Fruit fly (Drosophila melanogaster): Measurements from ENCODE around the gene CG10063.
A peak's percentile ranks its signal among the peaks of the same experiment; 100 is the strongest.

CG10063 gene

DNA sequence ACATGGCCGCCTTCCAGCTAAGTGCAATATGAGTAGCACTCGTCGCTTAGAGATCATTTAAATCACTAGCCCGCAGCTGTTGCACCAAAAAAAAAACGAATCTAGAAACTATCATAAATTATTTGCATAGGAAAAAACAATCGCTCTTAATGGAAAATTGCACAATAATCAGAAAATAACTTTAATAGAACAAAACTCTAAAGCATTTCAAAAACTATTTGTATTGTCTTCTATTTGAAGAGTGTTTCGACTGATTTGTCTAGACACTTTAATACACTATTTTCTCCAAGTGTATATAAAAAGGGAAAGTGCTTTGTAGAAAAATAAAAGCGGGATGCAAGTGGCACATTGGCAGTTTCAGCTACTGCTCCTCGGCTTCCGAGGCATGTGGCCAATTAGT, 34.2 kb upstream of the CG10063 start:
- TF ChIP-seq CG14655 (GFP tag; optimal IDR thresholded peaks at IDR 0.05) (peak; percentile 19), fd96Ca (GFP tag; IDR thresholded peaks at IDR 0.05) (no peak)

DNA sequence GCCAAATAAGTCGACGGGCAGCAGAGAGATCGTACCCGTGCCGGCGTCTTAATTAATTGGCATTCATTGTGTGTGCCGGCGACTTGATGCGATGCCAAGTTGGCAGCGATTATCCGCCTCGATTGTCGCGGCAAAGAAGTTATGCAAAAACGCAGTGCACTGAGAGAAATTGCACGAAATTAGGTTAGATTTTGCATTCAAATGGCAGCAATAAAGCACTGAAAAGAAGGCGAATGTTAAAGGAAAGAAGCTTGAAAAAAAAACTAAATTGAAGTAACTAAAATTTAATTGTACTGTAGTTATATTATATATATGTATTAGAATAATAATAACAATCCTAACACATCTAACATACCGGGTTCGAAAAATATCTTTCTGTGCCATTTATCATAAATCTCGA, 30.9 kb upstream of the CG10063 start:
- TF ChIP-seq EcR (GFP tag; optimal IDR thresholded peaks at IDR 0.05) (no peak), CG10348 (GFP tag; IDR thresholded peaks at IDR 0.05) (no peak), fd96Ca (GFP tag; IDR thresholded peaks at IDR 0.05) (no peak), CG32121 (GFP tag; IDR thresholded peaks at IDR 0.05) (peak; percentile 35; the same call in 1 of the 2 replicates), CG9948 (tag; optimal IDR thresholded peaks at IDR 0.05) (no peak), CG14655 (GFP tag; optimal IDR thresholded peaks at IDR 0.05) (peak; percentile 35), CG8301 (tag; optimal IDR thresholded peaks at IDR 0.05) (no peak), rn (GFP tag; IDR thresholded peaks at IDR 0.05) (peak; percentile 64; the same call in 1 of the 2 replicates), CG13204 (GFP tag; optimal IDR thresholded peaks at IDR 0.05) (no peak)

DNA sequence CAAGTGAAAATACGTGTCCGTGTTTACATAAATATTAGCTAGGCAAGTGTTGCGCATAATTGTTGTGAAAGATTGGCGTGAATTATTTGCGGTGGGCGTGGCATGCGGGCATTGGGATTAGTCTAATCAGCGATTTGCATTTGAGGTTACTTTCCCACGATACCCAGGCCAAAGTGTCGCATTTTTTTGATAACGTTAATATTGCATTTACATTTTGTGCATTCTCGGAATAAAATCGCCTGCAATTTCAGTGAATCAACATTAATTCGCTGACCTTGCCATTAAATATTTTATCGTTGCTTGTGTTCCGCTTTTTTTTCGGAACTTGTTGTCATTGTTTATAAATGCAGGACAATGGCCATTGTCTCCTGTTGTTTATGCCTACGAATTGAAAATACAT, 30.1 kb upstream of the CG10063 start:
- TF ChIP-seq CG9948 (tag; optimal IDR thresholded peaks at IDR 0.05) (no peak), CG10348 (GFP tag; IDR thresholded peaks at IDR 0.05) (no peak), rn (GFP tag; IDR thresholded peaks at IDR 0.05) (no peak), Snoo (tag; optimal IDR thresholded peaks at IDR 0.05) (no peak), CG8301 (tag; optimal IDR thresholded peaks at IDR 0.05) (no peak), Ets98B (GFP tag; IDR thresholded peaks at IDR 0.05) (no peak)

dm6 chr3L:7001855-7002254, 29.6 kb upstream of the CG10063 start:
- TF ChIP-seq Ets98B (GFP tag; IDR thresholded peaks at IDR 0.05) (no peak), Pif1B (GFP tag; optimal IDR thresholded peaks at IDR 0.05) (no peak), CG32121 (GFP tag; IDR thresholded peaks at IDR 0.05) (peak; percentile 70), CG9948 (tag; optimal IDR thresholded peaks at IDR 0.05) (no peak), D1 (tag; optimal IDR thresholded peaks at IDR 0.05) (no peak), CG15710 (tag; optimal IDR thresholded peaks at IDR 0.05) (no peak), CG8159 (tag; optimal IDR thresholded peaks at IDR 0.05) (peak; percentile 20), CG10348 (GFP tag; IDR thresholded peaks at IDR 0.05) (no peak), CG34367 (tag; optimal IDR thresholded peaks at IDR 0.05) (no peak), EcR (GFP tag; optimal IDR thresholded peaks at IDR 0.05) (no peak), CG12605 (GFP tag; IDR thresholded peaks at IDR 0.05) (0 out of 2 replicates have a peak, but pooled peaks have one; percentile 10)

dm6 chr3L:6999993-7000392, 27.7 kb upstream of the CG10063 start:
- TF ChIP-seq CG8301 (tag; optimal IDR thresholded peaks at IDR 0.05) (no peak), D1 (tag; optimal IDR thresholded peaks at IDR 0.05) (no peak), CG9948 (tag; optimal IDR thresholded peaks at IDR 0.05) (no peak), CG32121 (GFP tag; IDR thresholded peaks at IDR 0.05) (no peak), EcR (GFP tag; optimal IDR thresholded peaks at IDR 0.05) (no peak), fd96Ca (GFP tag; IDR thresholded peaks at IDR 0.05) (no peak), CG8159 (tag; optimal IDR thresholded peaks at IDR 0.05) (no peak), CG15710 (tag; optimal IDR thresholded peaks at IDR 0.05) (no peak), Pif1A (GFP tag; optimal IDR thresholded peaks at IDR 0.05) (no peak), Pif1B (GFP tag; optimal IDR thresholded peaks at IDR 0.05) (no peak), CG10348 (GFP tag; IDR thresholded peaks at IDR 0.05) (no peak), CG34367 (tag; optimal IDR thresholded peaks at IDR 0.05) (no peak), CG17806 (tag; optimal IDR thresholded peaks at IDR 0.05) (no peak), rn (GFP tag; IDR thresholded peaks at IDR 0.05) (no peak), CG14655 (GFP tag; optimal IDR thresholded peaks at IDR 0.05) (no peak), Ets98B (GFP tag; IDR thresholded peaks at IDR 0.05) (no peak)

DNA sequence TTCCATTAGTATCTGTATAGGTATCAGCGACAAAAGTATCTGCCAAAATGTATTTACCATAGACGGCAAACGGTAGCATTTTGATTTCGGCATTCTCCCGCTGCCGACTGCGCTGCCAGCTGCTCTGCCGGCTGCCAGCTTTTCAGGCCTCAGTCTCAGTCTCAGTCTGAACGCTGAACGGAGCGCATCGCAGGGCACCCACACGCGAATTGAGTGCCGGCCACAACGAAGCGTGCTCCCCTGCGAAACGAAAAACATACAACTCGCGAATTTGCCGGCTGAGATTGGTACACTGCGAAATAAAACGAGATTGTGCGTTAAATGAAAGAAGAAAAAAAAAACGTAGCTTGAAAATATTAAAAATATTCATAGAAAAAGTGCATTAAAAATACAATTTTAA, 26.4 kb upstream of the CG10063 start, which contains the start of gene Mp:
Gene Mp, plus strand, starts transcription at position 152 of the 400 bp plus-strand sequence.
- TF ChIP-seq CG13204 (GFP tag; optimal IDR thresholded peaks at IDR 0.05), result no peak
- no peak for TF ChIP-seq CG15710 (tag; optimal IDR thresholded peaks at IDR 0.05)
- no peak for TF ChIP-seq EcR (GFP tag; optimal IDR thresholded peaks at IDR 0.05)
- peak; percentile 16; the same call in 1 of the 2 replicates for TF ChIP-seq CG32121 (GFP tag; IDR thresholded peaks at IDR 0.05)
- TF ChIP-seq CG12605 (GFP tag; IDR thresholded peaks at IDR 0.05), result peak; percentile 33; the same call in 1 of the 2 replicates
- no peak for TF ChIP-seq Snoo (tag; optimal IDR thresholded peaks at IDR 0.05)
- 0 out of 2 replicates have a peak, but pooled peaks have one; percentile 15 for TF ChIP-seq Ets98B (GFP tag; IDR thresholded peaks at IDR 0.05)

DNA sequence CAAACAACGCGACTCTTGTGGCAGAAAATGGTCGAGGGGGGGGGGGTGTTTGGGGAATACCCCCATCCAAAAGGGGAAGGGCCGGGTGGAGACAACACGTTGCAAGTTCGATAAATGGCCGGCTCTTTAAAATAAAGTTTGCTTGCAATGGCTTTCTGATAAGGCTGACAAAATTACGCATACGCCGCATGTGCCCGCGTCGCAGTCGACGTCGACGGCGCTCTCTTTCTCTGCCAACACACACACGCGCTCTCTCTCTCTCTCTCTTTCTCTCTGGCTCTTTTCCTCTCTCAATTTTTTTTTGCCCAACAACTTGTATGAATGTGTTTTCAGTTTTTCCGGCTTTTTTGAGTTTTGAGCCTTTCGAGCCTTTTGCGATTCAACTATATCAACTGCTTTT, 25.1 kb upstream of the CG10063 start:
- TF ChIP-seq CG12605 (GFP tag; IDR thresholded peaks at IDR 0.05) (peak; percentile 68; the same call in 1 of the 2 replicates), Snoo (tag; optimal IDR thresholded peaks at IDR 0.05) (no peak)

- peak; percentile 47 for TF ChIP-seq Pif1A (GFP tag; optimal IDR thresholded peaks at IDR 0.05)
- TF ChIP-seq CG15710 (tag; optimal IDR thresholded peaks at IDR 0.05), result peak; percentile 28
- TF ChIP-seq rn (GFP tag; IDR thresholded peaks at IDR 0.05), result no peak
- peak; percentile 59; the same call in 1 of the 3 replicates for TF ChIP-seq CG4496 (GFP tag; IDR thresholded peaks at IDR 0.05)
- TF ChIP-seq CG8301 (tag; optimal IDR thresholded peaks at IDR 0.05), result peak; percentile 59
- TF ChIP-seq CG34367 (tag; optimal IDR thresholded peaks at IDR 0.05), result peak; percentile 6
- TF ChIP-seq CG12605 (GFP tag; IDR thresholded peaks at IDR 0.05), result no peak
- TF ChIP-seq CG8159 (tag; optimal IDR thresholded peaks at IDR 0.05), result peak; percentile 56
- peak; percentile 74 for TF ChIP-seq CG32121 (GFP tag; IDR thresholded peaks at IDR 0.05)
- TF ChIP-seq Snoo (tag; optimal IDR thresholded peaks at IDR 0.05), result peak; percentile 3
- TF ChIP-seq gl (tag; optimal IDR thresholded peaks at IDR 0.05), result no peak
- peak; percentile 47; the same call in 1 of the 2 replicates for TF ChIP-seq Ets98B (GFP tag; IDR thresholded peaks at IDR 0.05)
- no peak for TF ChIP-seq Pif1B (GFP tag; optimal IDR thresholded peaks at IDR 0.05)
- peak; percentile 29 for TF ChIP-seq CG9948 (tag; optimal IDR thresholded peaks at IDR 0.05)
- TF ChIP-seq CG10348 (GFP tag; IDR thresholded peaks at IDR 0.05), result no peak
- peak; percentile 59 for TF ChIP-seq CG14655 (GFP tag; optimal IDR thresholded peaks at IDR 0.05)
- no peak for TF ChIP-seq CG13204 (GFP tag; optimal IDR thresholded peaks at IDR 0.05)
- no peak for TF ChIP-seq D1 (tag; optimal IDR thresholded peaks at IDR 0.05)
- TF ChIP-seq fd96Ca (GFP tag; IDR thresholded peaks at IDR 0.05), result 0 out of 3 replicates have a peak, but pooled peaks have one; percentile 34
- no peak for TF ChIP-seq EcR (GFP tag; optimal IDR thresholded peaks at IDR 0.05)
- peak; percentile 20 for TF ChIP-seq CG17806 (tag; optimal IDR thresholded peaks at IDR 0.05)
These were observed 24.6 kb upstream of the CG10063 start for dm6 chr3L:6996907-6997306.

Data from whole organism, pupa.